Fruit fly (Drosophila melanogaster) whole organism, embryonic: ENCODE results near the gene Rpp14a.

ENCODE experiments used
- CG10959 ChIP-seq: fragments of 200-800 bp; sonication (Bioruptor generic); IDR thresholded peaks from 2 replicates; pipeline ENCODE4 v1.3.6; 2022; ENCODE audit warnings: missing biosample characterization, missing genetic modification characterization
- CG11398 ChIP-seq: fragments of 200-800 bp; sonication (Bioruptor generic); optimal IDR thresholded peaks from 2 replicates; lab custom pipeline; 2016; ENCODE audit warnings: missing biosample characterization, missing genetic modification characterization
- CG12104 ChIP-seq: fragments of 200-800 bp; sonication (Bioruptor generic); optimal IDR thresholded peaks from 3 replicates; lab custom pipeline; 2016; ENCODE audit warnings: missing biosample characterization, missing genetic modification characterization
- CG17186 ChIP-seq: fragments of 200-800 bp; sonication (Bioruptor generic); optimal IDR thresholded peaks from 3 replicates; lab custom pipeline; 2017; ENCODE audit warnings: missing biosample characterization, missing genetic modification reagents, missing genetic modification characterization
- CG2129 ChIP-seq: fragments of 200-800 bp; sonication (Bioruptor generic); IDR thresholded peaks from 2 replicates; pipeline ENCODE4 v1.3.6; 2022; ENCODE audit warnings: missing biosample characterization, missing genetic modification characterization; ENCODE audit not compliant: partially characterized antibody
- CG3163 ChIP-seq: fragments of 200-800 bp; sonication (Bioruptor generic); optimal IDR thresholded peaks from 3 replicates; lab custom pipeline; 2016; ENCODE audit warnings: missing biosample characterization, missing genetic modification characterization
- CG6654 ChIP-seq: fragments of 200-800 bp; sonication (Bioruptor generic); optimal IDR thresholded peaks from 2 replicates; lab custom pipeline; 2017; ENCODE audit warnings: missing biosample characterization, mild to moderate bottlenecking, missing genetic modification characterization
- CG6683 ChIP-seq: fragments of 200-800 bp; sonication (Bioruptor generic); optimal IDR thresholded peaks from 2 replicates; lab custom pipeline; 2017; ENCODE audit warnings: missing biosample characterization, mild to moderate bottlenecking, missing genetic modification characterization, missing genetic modification reagents
- CG6765 ChIP-seq: fragments of 200-800 bp; sonication (Bioruptor generic); optimal IDR thresholded peaks from 3 replicates; lab custom pipeline; 2017; ENCODE audit warnings: missing biosample characterization, mild to moderate bottlenecking, missing genetic modification characterization
- CG7745 ChIP-seq: fragments of 200-800 bp; sonication (Bioruptor generic); optimal IDR thresholded peaks from 2 replicates; lab custom pipeline; 2018; ENCODE audit warnings: missing biosample characterization, mild to moderate bottlenecking, missing genetic modification characterization, moderate library complexity
- CG9797 ChIP-seq: fragments of 200-800 bp; sonication (Bioruptor generic); optimal IDR thresholded peaks from 3 replicates; lab custom pipeline; 2018; ENCODE audit warnings: missing biosample characterization, mild to moderate bottlenecking, missing genetic modification characterization
- Doc3 ChIP-seq: fragments of 200-800 bp; sonication (Bioruptor generic); IDR thresholded peaks from 3 replicates; pipeline ENCODE4 v1.3.6; 2022; ENCODE audit warnings: missing biosample characterization, missing genetic modification characterization; ENCODE audit not compliant: partially characterized antibody
- Gsc ChIP-seq: fragments of 200-800 bp; sonication (Bioruptor generic); IDR thresholded peaks from 2 replicates; pipeline ENCODE4 v1.3.6; 2022; ENCODE audit warnings: missing biosample characterization, missing genetic modification characterization
- Hr3 ChIP-seq: fragments of 200-800 bp; sonication (Bioruptor generic); optimal IDR thresholded peaks from 3 replicates; lab custom pipeline; 2016; ENCODE audit warnings: missing biosample characterization, missing genetic modification characterization
- Hr78 ChIP-seq, 2 experiments: fragments of 200-800 bp in 1 of 2; fragments of >200 bp in 1 of 2; sonication (Bioruptor generic) in 1 of 2; optimal IDR thresholded peaks; 2 replicates each; lab custom pipeline; 2017 to 2019; ENCODE audit warnings: missing biosample characterization in 2 of 2, missing genetic modification characterization in 2 of 2, mild to moderate bottlenecking in 1 of 2, moderate library complexity in 1 of 2
- Lhr ChIP-seq: fragments of 200-800 bp; sonication (Bioruptor generic); optimal IDR thresholded peaks from 3 replicates; lab custom pipeline; 2017; ENCODE audit warnings: mild to moderate bottlenecking, missing biosample characterization, missing genetic modification reagents, missing genetic modification characterization
- NC2β ChIP-seq: fragments of 200-800 bp; sonication (Bioruptor generic); optimal IDR thresholded peaks from 2 replicates; lab custom pipeline; 2016; ENCODE audit warnings: missing biosample characterization, missing genetic modification characterization
- Neu2 ChIP-seq: fragments of 200-800 bp; sonication (Bioruptor generic); optimal IDR thresholded peaks from 3 replicates; lab custom pipeline; 2016; ENCODE audit warnings: missing biosample characterization, missing genetic modification characterization, borderline replicate concordance
- Poxn ChIP-seq: fragments of 200-800 bp; sonication (Bioruptor generic); IDR thresholded peaks from 2 replicates; pipeline ENCODE4 v1.3.6; 2022; ENCODE audit warnings: missing biosample characterization, missing genetic modification characterization
- Rfx ChIP-seq: fragments of 200-800 bp; sonication (Bioruptor generic); IDR thresholded peaks from 2 replicates; pipeline ENCODE4 v1.3.6; 2022; ENCODE audit warnings: missing biosample characterization, missing genetic modification characterization
- Side ChIP-seq: fragments of 200-800 bp; sonication (Bioruptor generic); optimal IDR thresholded peaks from 2 replicates; lab custom pipeline; 2016; ENCODE audit warnings: missing biosample characterization, missing genetic modification characterization
- Trl ChIP-seq, 3 experiments: fragments of >200 bp in 2 of 3; fragments of 200-800 bp in 1 of 3; sonication (Bioruptor generic) in 1 of 3; optimal IDR thresholded peaks; 2 replicates in 1 of 3; 3 replicates in 2 of 3; lab custom pipeline; 2016 to 2017; ENCODE audit warnings: missing biosample characterization in 1 of 3, missing genetic modification characterization in 1 of 3
- Xbp1 ChIP-seq: fragments of 200-800 bp; sonication (Bioruptor generic); optimal IDR thresholded peaks from 3 replicates; lab custom pipeline; 2016; ENCODE audit warnings: missing biosample characterization, mild to moderate bottlenecking, missing genetic modification characterization
- YL-1 ChIP-seq: fragments of 200-800 bp; sonication (Bioruptor generic); optimal IDR thresholded peaks from 3 replicates; lab custom pipeline; 2017; ENCODE audit warnings: missing biosample characterization, mild to moderate bottlenecking, missing genetic modification characterization
- ab ChIP-seq: fragments of 200-800 bp; sonication (Bioruptor generic); optimal IDR thresholded peaks from 2 replicates; lab custom pipeline; 2016; ENCODE audit warnings: missing biosample characterization, missing genetic modification characterization
- al ChIP-seq: fragments of 200-800 bp; sonication (Bioruptor generic); IDR thresholded peaks from 2 replicates; pipeline ENCODE4 v1.3.6; 2022; ENCODE audit warnings: missing biosample characterization, missing genetic modification characterization
- bab2 ChIP-seq: fragments of 200-800 bp; sonication (Bioruptor generic); optimal IDR thresholded peaks from 2 replicates; lab custom pipeline; 2016; ENCODE audit warnings: missing biosample characterization, missing genetic modification characterization
- bbx ChIP-seq: fragments of 200-800 bp; sonication (Bioruptor generic); IDR thresholded peaks from 2 replicates; pipeline ENCODE4 v1.3.6; 2022; ENCODE audit warnings: missing biosample characterization, missing genetic modification characterization; ENCODE audit not compliant: partially characterized antibody
- crc ChIP-seq: fragments of 200-800 bp; sonication (Bioruptor generic); optimal IDR thresholded peaks from 2 replicates; lab custom pipeline; 2016; ENCODE audit warnings: missing biosample characterization, missing genetic modification characterization
- danr ChIP-seq: fragments of 200-800 bp; sonication (Bioruptor generic); IDR thresholded peaks from 2 replicates; pipeline ENCODE4 v1.3.6; 2022; ENCODE audit warnings: missing biosample characterization, missing genetic modification characterization
- dpn ChIP-seq, 2 experiments: fragments of 200-800 bp; sonication (Bioruptor generic); optimal IDR thresholded peaks; 3 replicates each; lab custom pipeline; 2016; ENCODE audit warnings: missing biosample characterization in 2 of 2, missing genetic modification characterization in 2 of 2
- ftz-f1 ChIP-seq: fragments of 200-800 bp; sonication (Bioruptor generic); optimal IDR thresholded peaks from 2 replicates; lab custom pipeline; 2016; ENCODE audit warnings: missing biosample characterization, missing genetic modification characterization
- lmd ChIP-seq: fragments of 200-800 bp; sonication (Bioruptor generic); IDR thresholded peaks from 2 replicates; pipeline ENCODE4 v1.3.6; 2022; ENCODE audit warnings: missing biosample characterization, missing genetic modification characterization
- mirr ChIP-seq: fragments of 200-800 bp; sonication (Bioruptor generic); optimal IDR thresholded peaks from 3 replicates; lab custom pipeline; 2018; ENCODE audit warnings: missing biosample characterization, mild to moderate bottlenecking, missing genetic modification characterization
- oc ChIP-seq: fragments of 200-800 bp; sonication (Bioruptor generic); optimal IDR thresholded peaks from 2 replicates; lab custom pipeline; 2018; ENCODE audit warnings: missing biosample characterization, mild to moderate bottlenecking, missing genetic modification characterization, moderate library complexity
- p53 ChIP-seq: fragments of 200-800 bp; sonication (Bioruptor generic); optimal IDR thresholded peaks from 2 replicates; lab custom pipeline; 2016; ENCODE audit warnings: missing biosample characterization, missing genetic modification characterization
- peb ChIP-seq: fragments of 200-800 bp; sonication (Bioruptor generic); IDR thresholded peaks from 2 replicates; pipeline ENCODE4 v1.3.6; 2022; ENCODE audit warnings: missing biosample characterization, missing genetic modification characterization
- prd ChIP-seq, 3 experiments: fragments of >200 bp in 2 of 3; fragments of 200-800 bp in 1 of 3; sonication (Bioruptor generic) in 1 of 3; optimal IDR thresholded peaks in 2 of 3; IDR thresholded peaks in 1 of 3; 2 replicates in 2 of 3; 3 replicates in 1 of 3; pipeline versions ENCODE4 v1.3.6 to Lab custom; 2017 to 2022; ENCODE audit warnings: missing biosample characterization in 1 of 3, missing genetic modification characterization in 1 of 3
- pzg ChIP-seq: fragments of 200-800 bp; sonication (Bioruptor generic); optimal IDR thresholded peaks from 3 replicates; lab custom pipeline; 2018; ENCODE audit warnings: missing biosample characterization, mild to moderate bottlenecking, missing genetic modification characterization, moderate library complexity
- ro ChIP-seq: fragments of 200-800 bp; sonication (Bioruptor generic); IDR thresholded peaks from 2 replicates; pipeline ENCODE4 v1.3.6; 2022; ENCODE audit warnings: missing biosample characterization, missing genetic modification characterization
- run ChIP-seq: fragments of 200-800 bp; sonication (Bioruptor generic); optimal IDR thresholded peaks from 3 replicates; lab custom pipeline; 2018; ENCODE audit warnings: missing biosample characterization, mild to moderate bottlenecking, missing genetic modification characterization
- sens-2 ChIP-seq: fragments of 200-800 bp; sonication (Bioruptor generic); IDR thresholded peaks from 2 replicates; pipeline ENCODE4 v1.3.6; 2022; ENCODE audit warnings: missing biosample characterization, missing genetic modification characterization
- shn ChIP-seq: fragments of 200-800 bp; sonication (Bioruptor generic); optimal IDR thresholded peaks from 3 replicates; lab custom pipeline; 2016; ENCODE audit warnings: missing biosample characterization, missing genetic modification characterization
- sim ChIP-seq: fragments of 200-800 bp; sonication (Bioruptor generic); IDR thresholded peaks from 2 replicates; pipeline ENCODE4 v1.3.6; 2022; ENCODE audit warnings: missing biosample characterization, missing genetic modification characterization
- sna ChIP-seq: fragments of 200-800 bp; sonication (Bioruptor generic); IDR thresholded peaks from 2 replicates; pipeline ENCODE4 v1.3.6; 2022; ENCODE audit warnings: missing biosample characterization, missing genetic modification characterization; ENCODE audit not compliant: partially characterized antibody
- stwl ChIP-seq: fragments of 200-800 bp; sonication (Bioruptor generic); optimal IDR thresholded peaks from 3 replicates; lab custom pipeline; 2018; ENCODE audit warnings: missing biosample characterization, mild to moderate bottlenecking, missing genetic modification characterization, moderate library complexity
- tgo ChIP-seq: fragments of 200-800 bp; sonication (Bioruptor generic); IDR thresholded peaks from 3 replicates; pipeline ENCODE4 v1.3.6; 2022; ENCODE audit warnings: missing biosample characterization, missing genetic modification characterization
- usp ChIP-seq: fragments of >200 bp; optimal IDR thresholded peaks from 2 replicates; lab custom pipeline; 2017; ENCODE audit warnings: missing biosample characterization, missing genetic modification characterization

Gene Rpp14a

dm6 chr3R:30043139-30043744, 13.4 kb upstream of the Rpp14a start, which contains the start of gene Sry-delta (continued):
- TF ChIP-seq bab2 (GFP tag; lab: Kevin White, UChicago) (peak; percentile 84), danr (GFP tag; lab: Robert Waterston, UW) (peak; percentile 44; the same call in 1 of the 2 replicates), pzg (GFP tag; lab: Kevin White, UChicago) (peak; percentile 97), shn (GFP tag; lab: Kevin White, UChicago) (peak; percentile 80), CG9797 (GFP tag; lab: Kevin White, UChicago) (peak; percentile 66), ab (GFP tag; lab: Kevin White, UChicago) (peak; percentile 45), CG11398 (peak; percentile 70), CG12104 (GFP tag; lab: Kevin White, UChicago) (peak; percentile 54), Lhr (peak; percentile 23), Hr78 (GFP tag; optimal IDR thresholded peaks at IDR 0.05; lab: Kevin White, UChicago) (no peak), CG17186 (GFP tag; lab: Kevin White, UChicago) (peak; percentile 74), crc (GFP tag; lab: Kevin White, UChicago) (peak; percentile 64), run (tag; lab: Kevin White, UChicago) (no peak), usp (no peak), Neu2 (GFP tag; lab: Kevin White, UChicago) (peak; percentile 14), stwl (tag; lab: Kevin White, UChicago) (peak; percentile 93), Hr3 (peak; percentile 68), CG10959 (GFP tag; lab: Robert Waterston, UW) (no peak), ftz-f1 (GFP tag; lab: Kevin White, UChicago) (peak; percentile 79), prd (optimal IDR thresholded peaks at IDR 0.05; lab: Kevin White, UChicago) (no peak), prd (GFP tag; IDR thresholded peaks at IDR 0.05; lab: Robert Waterston, UW) (peak; percentile 83), mirr (GFP tag; lab: Kevin White, UChicago) (peak; percentile 82), Doc3 (GFP tag; lab: Robert Waterston, UW) (peak; percentile 65; the same call in 2 of the 3 replicates), Rfx (GFP tag; lab: Robert Waterston, UW) (peak; percentile 92), Poxn (GFP tag; lab: Robert Waterston, UW) (peak; percentile 42; the same call in 1 of the 2 replicates), Trl (optimal IDR thresholded peaks at IDR 0.05; lab: Kevin White, UChicago) (no peak), Trl (GFP tag; optimal IDR thresholded peaks at IDR 0.05; lab: Kevin White, UChicago) (peak; percentile 92), dpn (GFP tag; optimal IDR thresholded peaks at IDR 0.05; lab: Kevin White, UChicago) (peak; percentile 88 to 93), ro (GFP tag; lab: Robert Waterston, UW) (no peak), CG6683 (GFP tag; lab: Kevin White, UChicago) (peak; percentile 50), peb (GFP tag; lab: Robert Waterston, UW) (peak; percentile 46; the same call in 1 of the 2 replicates), Xbp1 (peak; percentile 91), CG3163 (GFP tag; lab: Kevin White, UChicago) (peak; percentile 60), CG6654 (GFP tag; lab: Kevin White, UChicago) (no peak), bbx (GFP tag; lab: Robert Waterston, UW) (peak; percentile 77), sna (GFP tag; lab: Robert Waterston, UW) (peak; percentile 81), sim (GFP tag; lab: Robert Waterston, UW) (no peak), tgo (GFP tag; lab: Robert Waterston, UW) (peak; percentile 75), Side (GFP tag; lab: Kevin White, UChicago) (peak; percentile 90), CG2129 (GFP tag; lab: Robert Waterston, UW) (peak; percentile 56), oc (tag; lab: Kevin White, UChicago) (no peak), sens-2 (GFP tag; lab: Robert Waterston, UW) (peak; percentile 61; the same call in 1 of the 2 replicates), NC2β (peak; percentile 86), lmd (GFP tag; lab: Robert Waterston, UW) (peak; percentile 62; the same call in 1 of the 2 replicates), CG7745 (no peak), al (peak; percentile 80), YL-1 (GFP tag; lab: Kevin White, UChicago) (peak; percentile 98), p53 (peak; percentile 87), Gsc (no peak), CG6765 (peak; percentile 40)
